Worm (Caenorhabditis elegans) whole organism, early embryonic: ENCODE data around the gene lurp-4.

Experiments used
- B0310.2 ChIP-seq: sonication (generic microtip); optimal IDR thresholded peaks from 2 replicates; lab custom pipeline; 2016; ENCODE audit warnings: mild to moderate bottlenecking, missing genetic modification characterization, missing compliant biosample characterization
- F13C5.2 ChIP-seq: sonication (generic microtip); optimal IDR thresholded peaks from 2 replicates; lab custom pipeline; 2017; ENCODE audit warnings: mild to moderate bottlenecking, missing genetic modification characterization, inconsistent platforms, missing compliant biosample characterization
- aly-1 ChIP-seq: sonication (generic microtip); optimal IDR thresholded peaks from 2 replicates; lab custom pipeline; 2016; ENCODE audit warnings: missing genetic modification characterization, missing compliant biosample characterization
- ama-1 ChIP-seq: fragments of 150-350 bp; optimal IDR thresholded peaks from 2 replicates; lab custom pipeline; 2014
- ceh-13 ChIP-seq: fragments of 200-800 bp; sonication (Bioruptor generic); optimal IDR thresholded peaks from 2 replicates; lab custom pipeline; 2018; ENCODE audit warnings: mild to moderate bottlenecking, missing genetic modification characterization, missing compliant biosample characterization
- ceh-36 ChIP-seq: sonication (generic microtip); optimal IDR thresholded peaks from 2 replicates; lab custom pipeline; 2016; ENCODE audit warnings: missing genetic modification characterization, inconsistent platforms, missing compliant biosample characterization
- ets-7 ChIP-seq: sonication (generic microtip); optimal IDR thresholded peaks from 2 replicates; lab custom pipeline; 2016; ENCODE audit warnings: missing genotype, missing genetic modification characterization, missing compliant biosample characterization
- flt-1 ChIP-seq: fragments of 200-800 bp; sonication (Bioruptor generic); IDR thresholded peaks from 2 replicates; pipeline ENCODE4 v1.3.6; 2022; ENCODE audit warnings: missing genetic modification characterization, missing compliant biosample characterization
- hmbx-1 ChIP-seq: sonication (generic microtip); optimal IDR thresholded peaks from 2 replicates; lab custom pipeline; 2016; ENCODE audit warnings: mild to moderate bottlenecking, missing genetic modification characterization, missing compliant biosample characterization
- hmg-4 ChIP-seq: fragments of 200-800 bp; sonication (Bioruptor generic); optimal IDR thresholded peaks from 2 replicates; lab custom pipeline; 2018; ENCODE audit warnings: mild to moderate bottlenecking, missing genetic modification characterization, missing compliant biosample characterization
- hnd-1 ChIP-seq: sonication (generic microtip); optimal IDR thresholded peaks from 2 replicates; lab custom pipeline; 2016; ENCODE audit warnings: missing genetic modification characterization, missing compliant biosample characterization
- pes-1 ChIP-seq: fragments of 200-800 bp; sonication (Bioruptor generic); IDR thresholded peaks from 2 replicates; pipeline ENCODE4 v1.3.6; 2022; ENCODE audit warnings: missing genetic modification reagents, missing genetic modification characterization, missing compliant biosample characterization
- scrt-1 ChIP-seq: fragments of 200-800 bp; sonication (Bioruptor generic); IDR thresholded peaks from 2 replicates; pipeline ENCODE4 v1.3.6; 2022; ENCODE audit warnings: missing genetic modification characterization, missing compliant biosample characterization
- sea-1 ChIP-seq: fragments of 200-800 bp; sonication (Bioruptor generic); conservative IDR thresholded peaks from 2 replicates; pipeline ENCODE4 v1.3.6; 2022; ENCODE audit warnings: missing genetic modification characterization, missing compliant biosample characterization
- tbx-11 ChIP-seq: fragments of 200-800 bp; sonication (Bioruptor generic); IDR thresholded peaks from 2 replicates; pipeline ENCODE4 v1.3.6; 2022; ENCODE audit warnings: missing genetic modification characterization, missing compliant biosample characterization
- tbx-37 ChIP-seq: fragments of 200-800 bp; sonication (Bioruptor generic); conservative IDR thresholded peaks from 2 replicates; pipeline ENCODE4 v1.3.6; 2022; ENCODE audit warnings: missing genetic modification reagents, missing genetic modification characterization, missing compliant biosample characterization
- tra-4 ChIP-seq: sonication (generic microtip); optimal IDR thresholded peaks from 2 replicates; lab custom pipeline; 2017; ENCODE audit warnings: missing genetic modification characterization, missing compliant biosample characterization

The lurp-4 gene

ce11 chrV:13090130-13090770 is 2.2 kb upstream of the lurp-4 start, which contains the start of gene C34B4.4:
Gene C34B4.4 (plus strand): TSS chrV:13090405.
- TF ChIP-seq B0310.2: no peak
- TF ChIP-seq ets-7: no peak
- TF ChIP-seq ama-1 (lab: Kevin White, UChicago): no peak
- TF ChIP-seq pes-1 (GFP tag; lab: Robert Waterston, UW): no peak
- TF ChIP-seq tbx-11 (GFP tag; lab: Robert Waterston, UW): no peak
- TF ChIP-seq tbx-37 (GFP tag; lab: Robert Waterston, UW): no peak
- no peak for TF ChIP-seq flt-1 (GFP tag; lab: Robert Waterston, UW)
- no peak for TF ChIP-seq F13C5.2 (tag; lab: Kevin White, UChicago)
- TF ChIP-seq hmg-4 (GFP tag; lab: Kevin White, UChicago): no peak
- TF ChIP-seq tra-4 (tag; lab: Kevin White, UChicago): no peak
- no peak for TF ChIP-seq scrt-1 (GFP tag; lab: Robert Waterston, UW)

- no peak for TF ChIP-seq hmg-4 (GFP tag; lab: Kevin White, UChicago)
- TF ChIP-seq tra-4 (tag; lab: Kevin White, UChicago): no peak
- no peak for TF ChIP-seq hnd-1 (tag; lab: Kevin White, UChicago)
- TF ChIP-seq hmbx-1 (tag; lab: Kevin White, UChicago): no peak
- TF ChIP-seq sea-1 (GFP tag; lab: Robert Waterston, UW): no peak
- no peak for TF ChIP-seq ceh-36 (tag; lab: Kevin White, UChicago)
- TF ChIP-seq ama-1 (lab: Kevin White, UChicago): no peak
- TF ChIP-seq aly-1 (tag; lab: Kevin White, UChicago): no peak
- no peak for TF ChIP-seq pes-1 (GFP tag; lab: Robert Waterston, UW)
- TF ChIP-seq F13C5.2 (tag; lab: Kevin White, UChicago): no peak
- no peak for TF ChIP-seq tbx-11 (GFP tag; lab: Robert Waterston, UW)
- no peak for TF ChIP-seq B0310.2
- TF ChIP-seq scrt-1 (GFP tag; lab: Robert Waterston, UW): no peak
- no peak for TF ChIP-seq ceh-13 (GFP tag; lab: Kevin White, UChicago)
- TF ChIP-seq tbx-37 (GFP tag; lab: Robert Waterston, UW): no peak
- TF ChIP-seq ets-7: no peak
- TF ChIP-seq flt-1 (GFP tag; lab: Robert Waterston, UW): no peak
Observed at ce11 chrV:13095654-13096053, 3.2 kb downstream of the lurp-4 start, which contains the start of gene C34B4.5. Gene C34B4.5 (plus strand): TSS chrV:13095954.

- TF ChIP-seq tbx-11 (GFP tag; lab: Robert Waterston, UW): no peak
- TF ChIP-seq ama-1 (lab: Kevin White, UChicago): no peak
- no peak for TF ChIP-seq scrt-1 (GFP tag; lab: Robert Waterston, UW)
- no peak for TF ChIP-seq ets-7
- TF ChIP-seq flt-1 (GFP tag; lab: Robert Waterston, UW): no peak
- no peak for TF ChIP-seq tra-4 (tag; lab: Kevin White, UChicago)
- no peak for TF ChIP-seq sea-1 (GFP tag; lab: Robert Waterston, UW)
- no peak for TF ChIP-seq hmg-4 (GFP tag; lab: Kevin White, UChicago)
- TF ChIP-seq tbx-37 (GFP tag; lab: Robert Waterston, UW): no peak
- TF ChIP-seq hmbx-1 (tag; lab: Kevin White, UChicago): no peak
- TF ChIP-seq F13C5.2 (tag; lab: Kevin White, UChicago): no peak
- no peak for TF ChIP-seq ceh-36 (tag; lab: Kevin White, UChicago)
- TF ChIP-seq ceh-13 (GFP tag; lab: Kevin White, UChicago): no peak
- TF ChIP-seq B0310.2: no peak
- TF ChIP-seq aly-1 (tag; lab: Kevin White, UChicago): no peak
- no peak for TF ChIP-seq pes-1 (GFP tag; lab: Robert Waterston, UW)
Observed at ce11 chrV:13105840-13106429, 13.5 kb downstream of the lurp-4 start.

ce11 chrV:13111599-13112191 is 19.2 kb downstream of the lurp-4 start:
- TF ChIP-seq hmg-4 (GFP tag; lab: Kevin White, UChicago) (no peak), tra-4 (tag; lab: Kevin White, UChicago) (no peak), ets-7 (no peak), ceh-13 (GFP tag; lab: Kevin White, UChicago) (no peak), aly-1 (tag; lab: Kevin White, UChicago) (no peak), tbx-37 (GFP tag; lab: Robert Waterston, UW) (no peak), tbx-11 (GFP tag; lab: Robert Waterston, UW) (no peak), sea-1 (GFP tag; lab: Robert Waterston, UW) (no peak), flt-1 (GFP tag; lab: Robert Waterston, UW) (no peak)

- TF ChIP-seq pes-1 (GFP tag; lab: Robert Waterston, UW) (no peak), tbx-37 (GFP tag; lab: Robert Waterston, UW) (no peak), sea-1 (GFP tag; lab: Robert Waterston, UW) (no peak)
Observed at ce11 chrV:13112937-13113497, 20.6 kb downstream of the lurp-4 start.

- TF ChIP-seq ceh-36 (tag; lab: Kevin White, UChicago) (no peak), hmbx-1 (tag; lab: Kevin White, UChicago) (no peak), tbx-11 (GFP tag; lab: Robert Waterston, UW) (no peak)
Observed at ce11 chrV:13114552-13115237, 22.2 kb downstream of the lurp-4 start.
